In the genomic region with DNA sequence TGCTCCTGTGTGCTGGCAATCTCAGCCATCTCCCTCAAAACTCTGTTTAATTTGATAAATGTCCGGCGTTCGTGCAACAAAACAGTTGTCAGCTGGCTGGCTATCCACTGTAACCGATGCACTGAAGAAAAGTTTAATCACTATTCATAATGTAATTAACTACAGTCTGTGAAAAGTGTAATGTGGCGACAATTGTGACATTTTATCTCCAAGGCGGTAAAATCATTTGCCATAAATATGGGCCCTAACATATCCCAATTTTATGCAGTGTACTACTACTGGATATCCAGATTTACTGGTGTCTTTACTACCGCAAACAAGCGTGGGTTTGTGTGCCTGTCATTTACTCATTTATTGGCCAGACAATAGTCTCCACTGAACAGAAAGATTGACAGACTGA, we compare ENCODE assay signal across 2 fruit fly cellular contexts.
A peak's percentile ranks its signal among the peaks of the same experiment; 100 is the strongest.
TF ChIP-seq lines count a peak whose summit lies in the region.

No protein-coding gene starts in this region.

TF ChIP-seq in whole organism, embryonic, 481 proteins besides CTCF, POLR2A, EP300 and RAD21 (continued from another document and continues in another):
- TF ChIP-seq CG12071 (GFP tag; optimal IDR thresholded peaks at IDR 0.05; lab: Kevin White, UChicago): peak; percentile 33
- TF ChIP-seq Med (GFP tag; lab: Kevin White, UChicago): peak; percentile 78
- TF ChIP-seq nerfin-1 (tag; optimal IDR thresholded peaks at IDR 0.05; lab: Kevin White, UChicago): no peak
- TF ChIP-seq MBD-R2 (GFP tag; IDR thresholded peaks at IDR 0.05; lab: Robert Waterston, UW): peak; percentile 23; the same call in 1 of the 2 replicates
- no peak for TF ChIP-seq usp (GFP tag; optimal IDR thresholded peaks at IDR 0.05; lab: Kevin White, UChicago)
- peak; percentile 25 for TF ChIP-seq CG1529 (GFP tag; optimal IDR thresholded peaks at IDR 0.05; lab: Kevin White, UChicago)
- peak; percentile 16 for TF ChIP-seq CG10979 (tag; optimal IDR thresholded peaks at IDR 0.05; lab: Kevin White, UChicago)
- TF ChIP-seq Awh (GFP tag; IDR thresholded peaks at IDR 0.05; lab: Robert Waterston, UW): 0 out of 2 replicates have a peak, but pooled peaks have one; percentile 43
- TF ChIP-seq CG11504 (tag; optimal IDR thresholded peaks at IDR 0.05; lab: Kevin White, UChicago): peak; percentile 63
- peak; percentile 34 for TF ChIP-seq en (GFP tag; optimal IDR thresholded peaks at IDR 0.05; lab: Kevin White, UChicago)
- peak; percentile 62 for TF ChIP-seq CG17328 (GFP tag; IDR thresholded peaks at IDR 0.05; lab: Robert Waterston, UW)
- no peak for TF ChIP-seq crp (GFP tag; optimal IDR thresholded peaks at IDR 0.05; lab: Kevin White, UChicago)
- TF ChIP-seq CG2129 (GFP tag; IDR thresholded peaks at IDR 0.05; lab: Robert Waterston, UW; ENCODE audit: partially characterized antibody): no peak
- no peak for TF ChIP-seq stc (GFP tag; IDR thresholded peaks at IDR 0.05; lab: Robert Waterston, UW)
- TF ChIP-seq org-1 (GFP tag; optimal IDR thresholded peaks at IDR 0.05; lab: Kevin White, UChicago): peak; percentile 56
- peak; percentile 8 for TF ChIP-seq Fer1 (GFP tag; optimal IDR thresholded peaks at IDR 0.05; lab: Kevin White, UChicago)
- TF ChIP-seq HLH54F (GFP tag; optimal IDR thresholded peaks at IDR 0.05; lab: Kevin White, UChicago): no peak
- peak; percentile 64 for TF ChIP-seq dmrt99B (tag; optimal IDR thresholded peaks at IDR 0.05; lab: Kevin White, UChicago)
- no peak for TF ChIP-seq Dbx (GFP tag; IDR thresholded peaks at IDR 0.05; lab: Robert Waterston, UW)
- peak; percentile 84 for TF ChIP-seq Drgx (GFP tag; IDR thresholded peaks at IDR 0.05; lab: Robert Waterston, UW)
- peak; percentile 23; the same call in 1 of the 2 replicates for TF ChIP-seq sens-2 (GFP tag; IDR thresholded peaks at IDR 0.05; lab: Robert Waterston, UW)
- no peak for TF ChIP-seq CG5180 (GFP tag; optimal IDR thresholded peaks at IDR 0.05; lab: Kevin White, UChicago)
- no peak for TF ChIP-seq aop (GFP tag; IDR thresholded peaks at IDR 0.05; lab: Robert Waterston, UW)
- peak; percentile 38 for TF ChIP-seq CG12219 (GFP tag; optimal IDR thresholded peaks at IDR 0.05; lab: Kevin White, UChicago)
- no peak for TF ChIP-seq hth (optimal IDR thresholded peaks at IDR 0.05; lab: Kevin White, UChicago)
- peak; percentile 17 for TF ChIP-seq chn (GFP tag; optimal IDR thresholded peaks at IDR 0.05; lab: Kevin White, UChicago)
- no peak for TF ChIP-seq CG1602 (GFP tag; optimal IDR thresholded peaks at IDR 0.05; lab: Kevin White, UChicago)
- peak; percentile 11 for TF ChIP-seq fd96Cb (tag; optimal IDR thresholded peaks at IDR 0.05; lab: Kevin White, UChicago)
- TF ChIP-seq CG17359 (tag; optimal IDR thresholded peaks at IDR 0.05; lab: Kevin White, UChicago): peak; percentile 68
- no peak for TF ChIP-seq bbx (GFP tag; IDR thresholded peaks at IDR 0.05; lab: Robert Waterston, UW; ENCODE audit: partially characterized antibody)
- peak; percentile 33 for TF ChIP-seq Antp (GFP tag; optimal IDR thresholded peaks at IDR 0.05; lab: Kevin White, UChicago)
- peak; percentile 48 for TF ChIP-seq CG18599 (GFP tag; optimal IDR thresholded peaks at IDR 0.05; lab: Kevin White, UChicago)
- 0 out of 2 replicates have a peak, but pooled peaks have one; percentile 53 for TF ChIP-seq sob (GFP tag; IDR thresholded peaks at IDR 0.05; lab: Robert Waterston, UW)
- no peak for TF ChIP-seq caup (GFP tag; optimal IDR thresholded peaks at IDR 0.05; lab: Kevin White, UChicago; ENCODE audit: severe bottlenecking)
- peak; percentile 81 for TF ChIP-seq sens (GFP tag; lab: Kevin White, UChicago)
- peak; percentile 49 for TF ChIP-seq CG12391 (tag; optimal IDR thresholded peaks at IDR 0.05; lab: Kevin White, UChicago)
- TF ChIP-seq Gug (GFP tag; IDR thresholded peaks at IDR 0.05; lab: Robert Waterston, UW): 0 out of 4 replicates have a peak, but pooled peaks have one; percentile 32
- TF ChIP-seq CG30020 (tag; optimal IDR thresholded peaks at IDR 0.05; lab: Kevin White, UChicago): no peak
- no peak for TF ChIP-seq Lim3 (GFP tag; IDR thresholded peaks at IDR 0.05; lab: Robert Waterston, UW)
- no peak for TF ChIP-seq toy (GFP tag; IDR thresholded peaks at IDR 0.05; lab: Robert Waterston, UW)
- TF ChIP-seq cwo (GFP tag; optimal IDR thresholded peaks at IDR 0.05; lab: Kevin White, UChicago): peak; percentile 19
- no peak for TF ChIP-seq CG34224 (GFP tag; IDR thresholded peaks at IDR 0.05; lab: Robert Waterston, UW; ENCODE audit: partially characterized antibody)
- TF ChIP-seq Doc2 (GFP tag; IDR thresholded peaks at IDR 0.05; lab: Robert Waterston, UW): no peak
- TF ChIP-seq Sox102F (GFP tag; optimal IDR thresholded peaks at IDR 0.05; lab: Kevin White, UChicago): peak; percentile 77
- peak; percentile 21 for TF ChIP-seq shn (GFP tag; optimal IDR thresholded peaks at IDR 0.05; lab: Kevin White, UChicago)
- no peak for TF ChIP-seq luna (GFP tag; optimal IDR thresholded peaks at IDR 0.05; lab: Kevin White, UChicago)
- peak in 1 of 2 experiments; percentile 65 for TF ChIP-seq bsh (GFP tag; optimal IDR thresholded peaks at IDR 0.05; lab: Kevin White, UChicago)
- peak; percentile 80 for TF ChIP-seq CG1603 (tag; optimal IDR thresholded peaks at IDR 0.05; lab: Kevin White, UChicago)
- TF ChIP-seq nmo (GFP tag; optimal IDR thresholded peaks at IDR 0.05; lab: Kevin White, UChicago): no peak
- TF ChIP-seq z (GFP tag; IDR thresholded peaks at IDR 0.05; lab: Robert Waterston, UW): no peak
- TF ChIP-seq chif (GFP tag; optimal IDR thresholded peaks at IDR 0.05; lab: Kevin White, UChicago): peak; percentile 18 to 33
- peak; percentile 70 for TF ChIP-seq CG14441 (GFP tag; IDR thresholded peaks at IDR 0.05; lab: Robert Waterston, UW)
- TF ChIP-seq CG14667 (GFP tag; IDR thresholded peaks at IDR 0.05; lab: Robert Waterston, UW): no peak; the same call in 1 of the 2 replicates
- TF ChIP-seq Ets65A (GFP tag; lab: Kevin White, UChicago): no peak
- peak; percentile 18 for TF ChIP-seq jumu (GFP tag; optimal IDR thresholded peaks at IDR 0.05; lab: Kevin White, UChicago)
- TF ChIP-seq CG8944 (GFP tag; optimal IDR thresholded peaks at IDR 0.05; lab: Kevin White, UChicago): no peak
- TF ChIP-seq CG11085 (GFP tag; IDR thresholded peaks at IDR 0.05; lab: Robert Waterston, UW): no peak
- TF ChIP-seq H15 (GFP tag; IDR thresholded peaks at IDR 0.05; lab: Robert Waterston, UW): 0 out of 3 replicates have a peak, but pooled peaks have one; percentile 41
- TF ChIP-seq Atf3 (GFP tag; optimal IDR thresholded peaks at IDR 0.05; lab: Kevin White, UChicago): no peak
- TF ChIP-seq CG30403 (GFP tag; optimal IDR thresholded peaks at IDR 0.05; lab: Kevin White, UChicago): peak; percentile 30
- TF ChIP-seq Hr51 (GFP tag; optimal IDR thresholded peaks at IDR 0.05; lab: Kevin White, UChicago): peak in 1 of 2 experiments; percentile 41
- TF ChIP-seq Hey (tag; optimal IDR thresholded peaks at IDR 0.05; lab: Kevin White, UChicago): no peak
- TF ChIP-seq Spps (tag; optimal IDR thresholded peaks at IDR 0.05; lab: Kevin White, UChicago): no peak
- no peak for TF ChIP-seq Dad (GFP tag; optimal IDR thresholded peaks at IDR 0.05; lab: Kevin White, UChicago)

TF ChIP-seq in whole organism, prepupa, 60 proteins besides CTCF, POLR2A, EP300 and RAD21 (continued from another document):
- TF ChIP-seq Sox14 (GFP tag; optimal IDR thresholded peaks at IDR 0.05; lab: Kevin White, UChicago) (peak; percentile 61), Lpt (GFP tag; optimal IDR thresholded peaks at IDR 0.05; lab: Kevin White, UChicago) (peak; percentile 80), CG11294 (GFP tag; IDR thresholded peaks at IDR 0.05; lab: Robert Waterston, UW) (peak; percentile 62), dac (GFP tag; optimal IDR thresholded peaks at IDR 0.05; lab: Kevin White, UChicago) (peak; percentile 60), Sox102F (GFP tag; optimal IDR thresholded peaks at IDR 0.05; lab: Kevin White, UChicago) (peak; percentile 25), CG8632 (GFP tag; optimal IDR thresholded peaks at IDR 0.05; lab: Kevin White, UChicago) (peak; percentile 40), Ets96B (tag; optimal IDR thresholded peaks at IDR 0.05; lab: Kevin White, UChicago) (peak; percentile 53), CG6792 (GFP tag; optimal IDR thresholded peaks at IDR 0.05; lab: Kevin White, UChicago) (peak; percentile 71), ss (GFP tag; optimal IDR thresholded peaks at IDR 0.05; lab: Kevin White, UChicago) (no peak), CG11762 (GFP tag; optimal IDR thresholded peaks at IDR 0.05; lab: Kevin White, UChicago; ENCODE audit: insufficient read depth) (peak; percentile 44), net (GFP tag; optimal IDR thresholded peaks at IDR 0.05; lab: Kevin White, UChicago) (peak; percentile 51), Ets21C (GFP tag; optimal IDR thresholded peaks at IDR 0.05; lab: Kevin White, UChicago) (no peak), CG3032 (tag; optimal IDR thresholded peaks at IDR 0.05; lab: Kevin White, UChicago) (peak; percentile 21), CG15336 (GFP tag; IDR thresholded peaks at IDR 0.05; lab: Robert Waterston, UW) (peak; percentile 81), pdm3 (GFP tag; optimal IDR thresholded peaks at IDR 0.05; lab: Kevin White, UChicago) (peak; percentile 78), CG32006 (GFP tag; optimal IDR thresholded peaks at IDR 0.05; lab: Kevin White, UChicago) (peak; percentile 85), CG6808 (GFP tag; optimal IDR thresholded peaks at IDR 0.05; lab: Kevin White, UChicago) (peak; percentile 17), spab (GFP tag; optimal IDR thresholded peaks at IDR 0.05; lab: Kevin White, UChicago) (peak; percentile 42), CG7368 (GFP tag; optimal IDR thresholded peaks at IDR 0.05; lab: Kevin White, UChicago) (peak; percentile 54), esn (GFP tag; optimal IDR thresholded peaks at IDR 0.05; lab: Kevin White, UChicago) (peak; percentile 65), fd59A (GFP tag; optimal IDR thresholded peaks at IDR 0.05; lab: Kevin White, UChicago) (no peak), CG10631 (GFP tag; optimal IDR thresholded peaks at IDR 0.05; lab: Kevin White, UChicago) (peak; percentile 51), achi (GFP tag; optimal IDR thresholded peaks at IDR 0.05; lab: Kevin White, UChicago) (peak; percentile 53), Sox15 (GFP tag; optimal IDR thresholded peaks at IDR 0.05; lab: Kevin White, UChicago) (peak; percentile 28), Hr39 (GFP tag; optimal IDR thresholded peaks at IDR 0.05; lab: Kevin White, UChicago) (peak; percentile 42), CG10669 (GFP tag; optimal IDR thresholded peaks at IDR 0.05; lab: Kevin White, UChicago) (peak; percentile 64), CG1621 (tag; optimal IDR thresholded peaks at IDR 0.05; lab: Kevin White, UChicago) (peak; percentile 20), Eip93F (GFP tag; optimal IDR thresholded peaks at IDR 0.05; lab: Kevin White, UChicago) (no peak), Hr4 (GFP tag; optimal IDR thresholded peaks at IDR 0.05; lab: Kevin White, UChicago) (peak; percentile 87), Met (GFP tag; optimal IDR thresholded peaks at IDR 0.05; lab: Kevin White, UChicago) (peak; percentile 45), eg (GFP tag; IDR thresholded peaks at IDR 0.05; lab: Robert Waterston, UW) (peak; percentile 84), Smox (GFP tag; optimal IDR thresholded peaks at IDR 0.05; lab: Kevin White, UChicago) (peak; percentile 37), OdsH (GFP tag; optimal IDR thresholded peaks at IDR 0.05; lab: Kevin White, UChicago) (peak; percentile 61), svp (GFP tag; lab: Kevin White, UChicago) (no peak), Gug (GFP tag; IDR thresholded peaks at IDR 0.05; lab: Robert Waterston, UW) (peak; percentile 75), CG9139 (GFP tag; optimal IDR thresholded peaks at IDR 0.05; lab: Kevin White, UChicago) (no peak), CG6163 (GFP tag; IDR thresholded peaks at IDR 0.05; lab: Robert Waterston, UW) (peak; percentile 88), CG3919 (GFP tag; optimal IDR thresholded peaks at IDR 0.05; lab: Kevin White, UChicago) (peak; percentile 57)
